Worm (Caenorhabditis elegans) whole organism, L2 larva: ENCODE data around the gene nlg-1.
A peak's percentile ranks its signal among the peaks of the same experiment; 100 is the strongest.

Experiments used
- C34F6.9 ChIP-seq: fragments of 150-350 bp; optimal IDR thresholded peaks from 2 replicates; lab custom pipeline; 2014; ENCODE audit warnings: missing biosample characterization, missing genetic modification characterization
- F13H6.1 ChIP-seq: sonication (generic microtip); optimal IDR thresholded peaks from 2 replicates; lab custom pipeline; 2016; ENCODE audit warnings: missing genetic modification characterization, missing compliant biosample characterization
- R02D3.7 ChIP-seq: fragments of 150-350 bp; optimal IDR thresholded peaks from 2 replicates; lab custom pipeline; 2014; ENCODE audit warnings: missing biosample characterization, missing genetic modification characterization
- Y55F3AM.14 ChIP-seq: fragments of 200-800 bp; sonication (Bioruptor generic); optimal IDR thresholded peaks from 2 replicates; lab custom pipeline; 2018; ENCODE audit warnings: mild to moderate bottlenecking, missing genetic modification characterization, missing compliant biosample characterization
- ZK546.5 ChIP-seq: sonication (generic microtip); optimal IDR thresholded peaks from 2 replicates; lab custom pipeline; 2017; ENCODE audit warnings: missing biosample characterization, missing genetic modification characterization
- alr-1 ChIP-seq: fragments of 150-350 bp; optimal IDR thresholded peaks from 2 replicates; lab custom pipeline; 2014; ENCODE audit warnings: missing biosample characterization, missing genetic modification characterization
- ama-1 ChIP-seq: fragments of 150-350 bp; optimal IDR thresholded peaks from 2 replicates; lab custom pipeline; 2018; ENCODE audit warnings: inconsistent platforms
- blmp-1 ChIP-seq: sonication (generic microtip); optimal IDR thresholded peaks from 2 replicates; lab custom pipeline; 2017; ENCODE audit warnings: missing genetic modification characterization, mild to moderate bottlenecking, missing compliant biosample characterization, antibody characterized with exemption, moderate library complexity; ENCODE audit not compliant: insufficient read depth
- ceh-16 ChIP-seq: fragments of 150-350 bp; optimal IDR thresholded peaks from 2 replicates; lab custom pipeline; 2014; ENCODE audit warnings: missing biosample characterization, missing genetic modification characterization
- ceh-82 ChIP-seq: fragments of 150-350 bp; optimal IDR thresholded peaks from 2 replicates; lab custom pipeline; 2014; ENCODE audit warnings: missing biosample characterization, missing genetic modification characterization
- crh-2 ChIP-seq: sonication (generic microtip); optimal IDR thresholded peaks from 2 replicates; lab custom pipeline; 2017; ENCODE audit warnings: missing biosample characterization, missing genetic modification characterization
- dmd-4 ChIP-seq: sonication (generic microtip); optimal IDR thresholded peaks from 2 replicates; lab custom pipeline; 2017; ENCODE audit warnings: missing biosample characterization, missing genetic modification characterization
- gmeb-1 ChIP-seq: fragments of 150-350 bp; optimal IDR thresholded peaks from 2 replicates; lab custom pipeline; 2014; ENCODE audit warnings: missing biosample characterization, missing genetic modification characterization
- lin-11 ChIP-seq: fragments of 150-350 bp; sonication (generic microtip); optimal IDR thresholded peaks from 2 replicates; lab custom pipeline; 2014; ENCODE audit warnings: missing biosample characterization, missing genetic modification characterization, inconsistent platforms, mixed read lengths
- lin-13 ChIP-seq: fragments of 150-350 bp; optimal IDR thresholded peaks from 2 replicates; lab custom pipeline; 2014; ENCODE audit warnings: missing biosample characterization, missing genetic modification reagents, missing genetic modification characterization
- lin-39 ChIP-seq: fragments of 150-350 bp; optimal IDR thresholded peaks from 2 replicates; lab custom pipeline; 2014; ENCODE audit warnings: missing biosample characterization, missing genetic modification reagents, missing genetic modification characterization
- mab-5 ChIP-seq: fragments of 150-350 bp; optimal IDR thresholded peaks from 2 replicates; lab custom pipeline; 2014; ENCODE audit warnings: missing biosample characterization, missing genetic modification characterization
- mbf-1 ChIP-seq: sonication (generic microtip); optimal IDR thresholded peaks from 2 replicates; lab custom pipeline; 2017; ENCODE audit warnings: missing biosample characterization, missing genetic modification characterization
- nhr-10 ChIP-seq: sonication (generic microtip); optimal IDR thresholded peaks from 2 replicates; lab custom pipeline; 2017; ENCODE audit warnings: missing biosample characterization, missing genetic modification characterization
- nhr-12 ChIP-seq: fragments of 150-350 bp; optimal IDR thresholded peaks from 2 replicates; lab custom pipeline; 2014; ENCODE audit warnings: missing biosample characterization, missing genetic modification characterization
- nhr-129 ChIP-seq: fragments of 150-350 bp; optimal IDR thresholded peaks from 2 replicates; lab custom pipeline; 2014; ENCODE audit warnings: missing biosample characterization, missing genetic modification characterization
- nhr-23 ChIP-seq: fragments of 150-350 bp; optimal IDR thresholded peaks from 2 replicates; lab custom pipeline; 2014; ENCODE audit warnings: missing biosample characterization, missing genetic modification reagents, missing genetic modification characterization
- nhr-237 ChIP-seq: fragments of 150-350 bp; optimal IDR thresholded peaks from 2 replicates; lab custom pipeline; 2014; ENCODE audit warnings: missing biosample characterization, missing genetic modification characterization
- nhr-25 ChIP-seq: fragments of 150-350 bp; sonication (generic microtip); optimal IDR thresholded peaks from 3 replicates; lab custom pipeline; 2014; ENCODE audit warnings: missing biosample characterization, missing genetic modification characterization
- nhr-77 ChIP-seq: fragments of 150-350 bp; optimal IDR thresholded peaks from 2 replicates; lab custom pipeline; 2014; ENCODE audit warnings: missing biosample characterization, missing genetic modification characterization
- sem-4 ChIP-seq: fragments of 150-350 bp; optimal IDR thresholded peaks from 2 replicates; lab custom pipeline; 2014; ENCODE audit warnings: missing biosample characterization, missing genetic modification reagents, missing genetic modification characterization
- skn-1 ChIP-seq: sonication (generic microtip); optimal IDR thresholded peaks from 2 replicates; lab custom pipeline; 2017; ENCODE audit warnings: missing biosample characterization, missing genetic modification characterization
- sma-3 ChIP-seq: sonication (generic microtip); optimal IDR thresholded peaks from 2 replicates; lab custom pipeline; 2016; ENCODE audit warnings: missing genetic modification reagents, missing genetic modification characterization, missing compliant biosample characterization
- sma-9 ChIP-seq, 2 experiments: fragments of 150-350 bp in 1 of 2; sonication (generic microtip) in 1 of 2; optimal IDR thresholded peaks; 2 replicates each; lab custom pipeline; 2014 to 2016; ENCODE audit warnings: missing genetic modification characterization in 2 of 2, mild to moderate bottlenecking in 1 of 2, missing biosample characterization in 1 of 2, missing compliant biosample characterization in 1 of 2, missing genetic modification reagents in 1 of 2, moderate library complexity in 1 of 2
- snpc-4 ChIP-seq: fragments of 150-350 bp; optimal IDR thresholded peaks from 2 replicates; lab custom pipeline; 2014; ENCODE audit warnings: missing biosample characterization, missing genetic modification characterization
- unc-39 ChIP-seq: fragments of 150-350 bp; optimal IDR thresholded peaks from 2 replicates; lab custom pipeline; 2014; ENCODE audit warnings: missing biosample characterization, missing genetic modification characterization
- unc-55 ChIP-seq: fragments of 150-350 bp; sonication (generic microtip); optimal IDR thresholded peaks from 3 replicates; lab custom pipeline; 2014; ENCODE audit warnings: missing biosample characterization, missing genetic modification reagents, missing genetic modification characterization
- unc-62 ChIP-seq: fragments of 150-350 bp; optimal IDR thresholded peaks from 2 replicates; lab custom pipeline; 2014; ENCODE audit warnings: missing biosample characterization, missing genetic modification reagents, missing genetic modification characterization
- ztf-1 ChIP-seq: fragments of 200-800 bp; sonication (Bioruptor generic); conservative IDR thresholded peaks from 2 replicates; pipeline ENCODE4 v1.3.6; 2022; ENCODE audit warnings: missing genetic modification characterization, missing compliant biosample characterization
- ztf-11 ChIP-seq: sonication (generic microtip); optimal IDR thresholded peaks from 2 replicates; lab custom pipeline; 2017; ENCODE audit warnings: missing biosample characterization, missing genetic modification characterization
- ztf-4 ChIP-seq: fragments of 150-350 bp; optimal IDR thresholded peaks from 2 replicates; lab custom pipeline; 2014; ENCODE audit warnings: missing biosample characterization, missing genetic modification characterization

The nlg-1 gene

DNA sequence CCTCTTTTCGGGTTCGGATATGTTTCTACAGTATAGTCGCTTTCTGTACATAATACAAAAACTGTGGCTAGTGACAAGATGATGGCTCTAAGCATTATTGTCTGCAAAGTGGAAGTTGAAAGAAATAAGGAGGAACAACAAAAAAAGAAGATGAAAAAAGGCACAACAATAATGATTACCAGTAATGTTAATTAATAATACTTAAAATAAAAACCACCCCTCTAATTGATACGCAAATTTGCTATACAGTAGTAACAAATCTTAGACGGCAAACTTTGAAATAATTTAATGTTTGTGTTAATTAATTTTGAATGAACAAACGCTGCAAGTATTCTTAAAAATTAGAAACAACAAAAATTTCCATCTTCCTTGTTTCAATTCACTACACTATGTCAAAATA, 9.3 kb downstream of the nlg-1 start, which contains the start of gene Y12A6A.1:
Gene Y12A6A.1 (minus strand): TSS at position 101 of the 400 bp plus-strand sequence.
- TF ChIP-seq unc-39 (no peak), gmeb-1 (tag; lab: Kevin White, UChicago) (no peak), nhr-237 (tag; lab: Kevin White, UChicago) (no peak), nhr-129 (tag; lab: Kevin White, UChicago) (no peak), sma-9 (GFP tag; optimal IDR thresholded peaks at IDR 0.05; lab: Kevin White, UChicago) (no peak), sma-9 (tag; optimal IDR thresholded peaks at IDR 0.05; lab: Kevin White, UChicago) (no peak), unc-62 (no peak), ztf-4 (tag; lab: Kevin White, UChicago) (no peak), dmd-4 (tag; lab: Kevin White, UChicago) (no peak)

DNA sequence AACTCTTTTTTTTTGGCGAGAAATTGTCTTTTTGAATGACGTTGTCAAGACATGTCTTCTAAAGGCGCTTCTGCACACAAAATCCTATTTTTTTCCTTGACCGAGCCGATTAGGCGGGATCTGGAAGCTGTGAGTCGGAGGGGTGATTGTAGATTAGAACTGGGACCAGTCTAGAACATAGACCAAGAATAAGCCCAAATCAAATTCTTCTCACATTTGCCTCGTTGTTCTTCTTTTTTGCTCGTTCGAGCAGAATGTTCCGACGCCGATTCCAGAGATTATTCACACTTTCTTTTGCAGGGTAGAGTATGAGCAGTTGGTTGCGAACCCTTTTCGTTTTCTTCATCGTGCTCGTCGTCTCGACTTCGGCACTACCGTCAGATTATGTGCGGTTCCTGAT, 12.4 kb downstream of the nlg-1 start, which contains the start of gene nlp-53:
Gene nlp-53 (plus strand): TSS at position 301 of the 400 bp plus-strand sequence.
- TF ChIP-seq ztf-4 (tag; lab: Kevin White, UChicago) (no peak), crh-2 (tag; lab: Kevin White, UChicago) (no peak), ceh-16 (tag; lab: Kevin White, UChicago) (no peak), unc-55 (GFP tag; lab: Kevin White, UChicago) (no peak), ZK546.5 (tag; lab: Kevin White, UChicago) (no peak)

DNA sequence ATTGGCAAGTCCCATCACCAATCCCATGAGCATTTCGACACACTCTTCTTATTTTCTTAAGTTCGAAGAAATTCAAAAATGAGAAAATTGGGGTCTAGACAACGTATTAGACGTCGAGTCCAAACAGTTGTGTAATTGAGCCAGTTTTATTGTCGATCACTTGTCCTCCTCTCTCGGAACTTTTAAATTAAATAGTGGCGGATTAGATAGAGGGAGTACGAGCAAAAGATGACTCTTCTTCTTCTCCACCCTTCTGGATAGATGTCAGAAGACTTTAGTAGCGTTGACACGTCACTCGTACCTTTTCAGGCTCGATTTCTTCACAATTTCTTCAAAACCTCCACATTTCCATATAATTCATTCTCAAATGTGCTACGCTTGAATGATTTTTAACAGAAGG, 15.8 kb downstream of the nlg-1 start:
- TF ChIP-seq nhr-12 (tag; lab: Kevin White, UChicago), result no peak
- no peak for TF ChIP-seq blmp-1
- TF ChIP-seq nhr-25 (tag; lab: Kevin White, UChicago), result no peak
- no peak for TF ChIP-seq sma-3
- TF ChIP-seq nhr-23 (tag; lab: Kevin White, UChicago), result no peak
- TF ChIP-seq mbf-1, result no peak
- TF ChIP-seq mab-5 (tag; lab: Kevin White, UChicago), result no peak
- no peak for TF ChIP-seq nhr-237 (tag; lab: Kevin White, UChicago)
- no peak for TF ChIP-seq nhr-77

DNA sequence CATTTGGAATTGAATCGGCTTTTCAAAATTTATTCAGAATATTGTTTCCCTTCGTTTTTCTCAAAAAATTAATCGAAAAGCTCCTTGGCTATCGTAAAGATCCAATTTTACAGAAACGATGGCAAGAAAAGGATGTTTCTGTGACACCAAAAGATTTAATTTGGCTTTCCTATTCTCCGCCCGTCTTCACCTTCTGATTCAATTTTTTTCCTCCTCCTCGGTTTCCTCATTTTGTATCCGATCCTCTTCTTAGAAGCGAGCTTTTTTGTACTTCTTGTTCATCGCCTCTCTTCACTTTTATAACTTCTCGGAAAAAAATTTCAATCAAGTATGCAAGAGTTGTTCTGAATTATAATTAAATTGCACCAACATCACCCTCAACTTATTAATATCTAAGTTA, 20.9 kb downstream of the nlg-1 start:
- no peak for TF ChIP-seq lin-11
- TF ChIP-seq R02D3.7 (tag; lab: Kevin White, UChicago), result no peak
- TF ChIP-seq ama-1 (lab: Kevin White, UChicago), result no peak
- no peak for TF ChIP-seq ztf-4 (tag; lab: Kevin White, UChicago)
- no peak for TF ChIP-seq C34F6.9 (tag; lab: Kevin White, UChicago)
- no peak for TF ChIP-seq skn-1
- no peak for TF ChIP-seq lin-39 (tag; lab: Kevin White, UChicago)
- no peak for TF ChIP-seq ZK546.5 (tag; lab: Kevin White, UChicago)
- TF ChIP-seq nhr-10, result no peak
- TF ChIP-seq Y55F3AM.14 (GFP tag; lab: Kevin White, UChicago), result no peak
- TF ChIP-seq dmd-4 (tag; lab: Kevin White, UChicago), result no peak
- no peak for TF ChIP-seq nhr-23 (tag; lab: Kevin White, UChicago)
- TF ChIP-seq ceh-82 (tag; lab: Kevin White, UChicago), result no peak
- TF ChIP-seq lin-13, result no peak

DNA sequence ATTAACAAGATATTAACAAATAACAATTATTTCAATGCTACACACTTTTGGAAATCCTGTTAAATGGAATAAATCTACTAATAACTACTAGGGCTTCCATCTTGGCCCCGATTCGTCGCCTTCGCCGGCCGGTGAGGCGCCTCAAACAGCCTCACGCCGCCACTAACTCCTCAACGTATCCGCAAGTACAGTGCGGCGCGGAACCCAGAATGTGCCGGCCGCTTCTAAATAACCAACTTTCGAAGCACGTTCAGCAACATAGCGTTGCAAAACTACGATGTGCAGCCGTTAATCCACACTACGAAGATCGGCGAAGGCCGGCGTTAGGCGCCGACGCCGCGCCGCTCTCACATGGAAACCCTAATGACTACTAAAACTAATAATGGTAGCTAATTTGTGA, 25.1 kb downstream of the nlg-1 start:
- TF ChIP-seq sem-4 (tag; lab: Kevin White, UChicago) (no peak), snpc-4 (tag; lab: Kevin White, UChicago) (peak; percentile 26), unc-62 (no peak)
- TF ChIP-seq, all 48 proteins: peak for 1

DNA sequence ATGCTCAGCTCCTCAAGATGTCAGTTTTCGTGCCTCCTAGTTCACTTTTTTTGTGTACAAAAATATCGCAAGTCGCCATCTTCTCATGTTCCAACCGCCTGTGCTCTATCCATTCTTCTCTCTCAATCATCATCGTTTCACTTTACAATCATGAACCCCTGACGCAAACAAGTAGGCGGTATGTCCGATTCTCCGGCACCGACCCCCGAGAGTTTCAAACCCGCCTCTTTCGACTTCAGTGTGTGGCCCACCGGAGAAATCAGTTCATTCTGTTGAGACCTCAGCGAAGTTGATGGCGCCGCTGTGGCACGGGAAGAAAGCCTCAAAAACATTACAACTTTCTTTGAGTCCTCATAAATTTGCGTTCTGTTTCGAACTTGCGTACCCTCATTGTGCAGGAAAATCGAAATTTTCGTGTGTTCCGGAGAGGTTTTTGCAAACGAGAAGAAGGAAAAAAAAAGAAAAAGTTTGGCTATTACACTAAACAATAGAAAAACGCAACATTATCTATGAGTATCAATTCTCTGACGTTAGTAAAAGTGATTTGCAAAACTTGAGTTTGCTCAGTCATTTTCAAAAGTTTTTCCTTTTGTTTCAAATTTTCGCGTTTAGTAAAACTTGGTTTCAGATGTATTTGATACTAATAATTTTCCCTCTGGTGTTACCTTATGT, 25.9 kb downstream of the nlg-1 start, which contains the start of gene F54B11.9:
Gene F54B11.9 (plus strand): TSS at position 622 of the 672 bp plus-strand sequence.
- TF ChIP-seq nhr-129 (tag; lab: Kevin White, UChicago), result peak; percentile 59
- TF ChIP-seq C34F6.9 (tag; lab: Kevin White, UChicago), result no peak
- TF ChIP-seq F13H6.1 (tag; lab: Kevin White, UChicago), result peak; percentile 43
- no peak for TF ChIP-seq ztf-1 (GFP tag; lab: Robert Waterston, UW)
- no peak for TF ChIP-seq ztf-11 (tag; lab: Kevin White, UChicago)
- no peak for TF ChIP-seq sma-9 (GFP tag; optimal IDR thresholded peaks at IDR 0.05; lab: Kevin White, UChicago)
- TF ChIP-seq sma-9 (tag; optimal IDR thresholded peaks at IDR 0.05; lab: Kevin White, UChicago), result no peak
- TF ChIP-seq skn-1, result no peak
- TF ChIP-seq alr-1, result no peak
